Fruit fly (Drosophila melanogaster) whole organism, pupa: ENCODE measurements around the gene Naa20B.

Experiments used
- CG13204 ChIP-seq: fragments of 200-800 bp; sonication (Bioruptor generic); optimal IDR thresholded peaks from 2 replicates; lab custom pipeline; 2018; ENCODE audit warnings: missing biosample characterization, mild to moderate bottlenecking, missing genetic modification characterization, moderate library complexity
- EcR ChIP-seq: fragments of 200-800 bp; sonication (Bioruptor generic); optimal IDR thresholded peaks from 3 replicates; lab custom pipeline; 2019; ENCODE audit warnings: missing biosample characterization, missing genetic modification characterization, mild to moderate bottlenecking, moderate library complexity, missing genetic modification reagents
- Pif1A ChIP-seq: fragments of 200-800 bp; sonication (Bioruptor generic); optimal IDR thresholded peaks from 3 replicates; lab custom pipeline; 2016; ENCODE audit warnings: missing biosample characterization, missing genetic modification characterization

dm6 chr2L:13289689-13290088 is 32.4 kb downstream of the Naa20B start, which contains the start of gene CG31729:
- TF ChIP-seq EcR (GFP tag; lab: Kevin White, UChicago) (no peak), Pif1A (no peak), CG13204 (GFP tag; lab: Kevin White, UChicago) (no peak)
